Fruit fly (Drosophila melanogaster) whole organism, prepupa: ENCODE measurements around the gene Send1.

Experiments
- Blimp-1 ChIP-seq: fragments of 200-800 bp; sonication (Bioruptor generic); optimal IDR thresholded peaks from 3 replicates; lab custom pipeline; 2017; ENCODE audit warnings: missing biosample characterization, missing genetic modification characterization, mild to moderate bottlenecking, moderate library complexity, missing genetic modification reagents
- CG10669 ChIP-seq: fragments of 200-800 bp; sonication (Bioruptor generic); optimal IDR thresholded peaks from 3 replicates; lab custom pipeline; 2018; ENCODE audit warnings: missing biosample characterization, mild to moderate bottlenecking, missing genetic modification characterization, moderate library complexity
- CG11762 ChIP-seq: fragments of 200-800 bp; sonication (Bioruptor generic); optimal IDR thresholded peaks from 3 replicates; lab custom pipeline; 2016; ENCODE audit warnings: missing biosample characterization, missing genetic modification characterization; ENCODE audit not compliant: insufficient read depth
- CG11902 ChIP-seq: fragments of 200-800 bp; sonication (Bioruptor generic); optimal IDR thresholded peaks from 3 replicates; lab custom pipeline; 2016; ENCODE audit warnings: missing biosample characterization, missing genetic modification characterization
- CG15336 ChIP-seq: fragments of 200-800 bp; sonication (Bioruptor generic); IDR thresholded peaks from 2 replicates; pipeline ENCODE4 v1.3.6; 2022; ENCODE audit warnings: missing biosample characterization, missing genetic modification characterization
- CG16779 ChIP-seq: fragments of 200-800 bp; sonication (Bioruptor generic); optimal IDR thresholded peaks from 3 replicates; lab custom pipeline; 2017; ENCODE audit warnings: missing biosample characterization, mild to moderate bottlenecking, missing genetic modification characterization
- CG3032 ChIP-seq: fragments of 200-800 bp; optimal IDR thresholded peaks from 2 replicates; lab custom pipeline; 2019; ENCODE audit warnings: missing biosample characterization, mild to moderate bottlenecking, missing genetic modification characterization, moderate library complexity
- CG31627 ChIP-seq: fragments of 200-800 bp; sonication (Bioruptor generic); optimal IDR thresholded peaks from 3 replicates; lab custom pipeline; 2016; ENCODE audit warnings: missing biosample characterization, missing genetic modification characterization
- CG32006 ChIP-seq: fragments of 200-800 bp; sonication (Bioruptor generic); optimal IDR thresholded peaks from 3 replicates; lab custom pipeline; 2017; ENCODE audit warnings: missing biosample characterization, mild to moderate bottlenecking, missing genetic modification characterization
- CG34406 ChIP-seq: fragments of 200-800 bp; sonication (Bioruptor generic); optimal IDR thresholded peaks from 3 replicates; lab custom pipeline; 2016; ENCODE audit warnings: missing biosample characterization, missing genetic modification characterization
- CG4318 ChIP-seq: fragments of 200-800 bp; sonication (Bioruptor generic); optimal IDR thresholded peaks from 3 replicates; lab custom pipeline; 2017; ENCODE audit warnings: missing biosample characterization, mild to moderate bottlenecking, missing genetic modification characterization
- CG6163 ChIP-seq: fragments of 200-800 bp; sonication (Bioruptor generic); IDR thresholded peaks from 3 replicates; pipeline ENCODE4 v1.3.6; 2022; ENCODE audit warnings: missing biosample characterization, missing genetic modification characterization
- CG6792 ChIP-seq: fragments of 200-800 bp; sonication (Bioruptor generic); optimal IDR thresholded peaks from 3 replicates; lab custom pipeline; 2016; ENCODE audit warnings: missing biosample characterization, missing genetic modification characterization
- CG7368 ChIP-seq: fragments of 200-800 bp; sonication (Bioruptor generic); optimal IDR thresholded peaks from 3 replicates; lab custom pipeline; 2016; ENCODE audit warnings: missing biosample characterization, missing genetic modification characterization
- CG8119 ChIP-seq: fragments of 200-800 bp; sonication (Bioruptor generic); IDR thresholded peaks from 3 replicates; pipeline ENCODE4 v1.3.6; 2022; ENCODE audit warnings: missing biosample characterization, missing genetic modification characterization
- CG8319 ChIP-seq: fragments of 200-800 bp; sonication (Bioruptor generic); optimal IDR thresholded peaks from 3 replicates; lab custom pipeline; 2016; ENCODE audit warnings: missing biosample characterization, missing genetic modification characterization
- CG8632 ChIP-seq: fragments of 200-800 bp; sonication (Bioruptor generic); optimal IDR thresholded peaks from 3 replicates; lab custom pipeline; 2016; ENCODE audit warnings: missing biosample characterization, missing genetic modification characterization
- CG9139 ChIP-seq: fragments of 200-800 bp; sonication (Bioruptor generic); optimal IDR thresholded peaks from 3 replicates; lab custom pipeline; 2017; ENCODE audit warnings: missing biosample characterization, mild to moderate bottlenecking, missing genetic modification characterization
- Eip75B ChIP-seq: fragments of 200-800 bp; sonication (Bioruptor generic); optimal IDR thresholded peaks from 3 replicates; lab custom pipeline; 2016; ENCODE audit warnings: missing biosample characterization, missing genetic modification characterization
- Eip93F ChIP-seq: fragments of 200-800 bp; sonication (Bioruptor generic); optimal IDR thresholded peaks from 2 replicates; lab custom pipeline; 2016; ENCODE audit warnings: missing biosample characterization, mild to moderate bottlenecking, missing genetic modification characterization
- Ets96B ChIP-seq: fragments of 200-800 bp; optimal IDR thresholded peaks from 2 replicates; lab custom pipeline; 2019; ENCODE audit warnings: missing biosample characterization, mild to moderate bottlenecking, missing genetic modification characterization, moderate library complexity
- Hr38 ChIP-seq: sonication (Bioruptor generic); optimal IDR thresholded peaks from 2 replicates; lab custom pipeline; 2016; ENCODE audit warnings: missing biosample characterization, missing genetic modification characterization
- Hr4 ChIP-seq: fragments of 200-800 bp; sonication (Bioruptor generic); optimal IDR thresholded peaks from 3 replicates; lab custom pipeline; 2016; ENCODE audit warnings: missing biosample characterization, missing genetic modification characterization
- Lpt ChIP-seq: fragments of 200-800 bp; sonication (Bioruptor generic); optimal IDR thresholded peaks from 3 replicates; lab custom pipeline; 2016; ENCODE audit warnings: missing biosample characterization, missing genetic modification characterization
- Smox ChIP-seq: fragments of 200-800 bp; sonication (Bioruptor generic); optimal IDR thresholded peaks from 3 replicates; lab custom pipeline; 2016; ENCODE audit warnings: missing biosample characterization, missing genetic modification characterization
- Sox102F ChIP-seq: fragments of 200-800 bp; sonication (Bioruptor generic); optimal IDR thresholded peaks from 2 replicates; lab custom pipeline; 2016; ENCODE audit warnings: missing biosample characterization, mild to moderate bottlenecking, missing genetic modification characterization
- Sox15 ChIP-seq: fragments of 200-800 bp; sonication (Bioruptor generic); optimal IDR thresholded peaks from 3 replicates; lab custom pipeline; 2016; ENCODE audit warnings: missing biosample characterization, missing genetic modification characterization
- cyc ChIP-seq: fragments of 200-800 bp; sonication (Bioruptor generic); optimal IDR thresholded peaks from 3 replicates; lab custom pipeline; 2016; ENCODE audit warnings: missing biosample characterization, missing genetic modification characterization
- dac ChIP-seq: fragments of 200-800 bp; sonication (Bioruptor generic); optimal IDR thresholded peaks from 2 replicates; lab custom pipeline; 2017; ENCODE audit warnings: missing biosample characterization, mild to moderate bottlenecking, missing genetic modification characterization
- dsx ChIP-seq: fragments of 200-800 bp; optimal IDR thresholded peaks from 3 replicates; lab custom pipeline; 2019; ENCODE audit warnings: missing biosample characterization, mild to moderate bottlenecking, missing genetic modification characterization, moderate library complexity; ENCODE audit not compliant: poor library complexity, severe bottlenecking
- eg ChIP-seq: fragments of 200-800 bp; sonication (Bioruptor generic); IDR thresholded peaks from 3 replicates; pipeline ENCODE4 v1.3.6; 2022; ENCODE audit warnings: missing biosample characterization, missing genetic modification characterization
- esn ChIP-seq: fragments of 200-800 bp; sonication (Bioruptor generic); optimal IDR thresholded peaks from 2 replicates; lab custom pipeline; 2016; ENCODE audit warnings: missing biosample characterization, mild to moderate bottlenecking, missing genetic modification characterization, moderate library complexity
- fd59A ChIP-seq: fragments of 200-800 bp; sonication (Bioruptor generic); optimal IDR thresholded peaks from 2 replicates; lab custom pipeline; 2017; ENCODE audit warnings: missing biosample characterization, mild to moderate bottlenecking, missing genetic modification characterization, missing genetic modification reagents
- fd85E ChIP-seq: fragments of 200-800 bp; sonication (Bioruptor generic); optimal IDR thresholded peaks from 3 replicates; lab custom pipeline; 2016; ENCODE audit warnings: missing biosample characterization, missing genetic modification characterization
- net ChIP-seq: fragments of 200-800 bp; sonication (Bioruptor generic); optimal IDR thresholded peaks from 3 replicates; lab custom pipeline; 2016; ENCODE audit warnings: missing biosample characterization, missing genetic modification characterization
- pdm3 ChIP-seq: fragments of 200-800 bp; sonication (Bioruptor generic); optimal IDR thresholded peaks from 3 replicates; lab custom pipeline; 2016; ENCODE audit warnings: missing biosample characterization, missing genetic modification characterization
- salr ChIP-seq, 2 experiments: fragments of 200-800 bp; sonication (Bioruptor generic); optimal IDR thresholded peaks; 3 replicates each; lab custom pipeline; 2016 to 2018; ENCODE audit warnings: missing biosample characterization in 2 of 2, missing genetic modification characterization in 2 of 2, mild to moderate bottlenecking in 1 of 2
- spab ChIP-seq: fragments of 200-800 bp; sonication (Bioruptor generic); optimal IDR thresholded peaks from 2 replicates; lab custom pipeline; 2017; ENCODE audit warnings: missing biosample characterization, mild to moderate bottlenecking, missing genetic modification characterization, missing genetic modification reagents
- ss ChIP-seq, 2 experiments: fragments of 200-800 bp; sonication (Bioruptor generic); optimal IDR thresholded peaks; 2 replicates in 1 of 2; 3 replicates in 1 of 2; lab custom pipeline; 2017 to 2018; ENCODE audit warnings: mild to moderate bottlenecking in 2 of 2, missing biosample characterization in 2 of 2, missing genetic modification characterization in 2 of 2, moderate library complexity in 1 of 2
- svp ChIP-seq: fragments of 200-800 bp; sonication (Bioruptor generic); peaks from one replicate; lab custom pipeline; 2016; ENCODE audit warnings: missing biosample characterization, missing genetic modification characterization

Send1 gene

DNA sequence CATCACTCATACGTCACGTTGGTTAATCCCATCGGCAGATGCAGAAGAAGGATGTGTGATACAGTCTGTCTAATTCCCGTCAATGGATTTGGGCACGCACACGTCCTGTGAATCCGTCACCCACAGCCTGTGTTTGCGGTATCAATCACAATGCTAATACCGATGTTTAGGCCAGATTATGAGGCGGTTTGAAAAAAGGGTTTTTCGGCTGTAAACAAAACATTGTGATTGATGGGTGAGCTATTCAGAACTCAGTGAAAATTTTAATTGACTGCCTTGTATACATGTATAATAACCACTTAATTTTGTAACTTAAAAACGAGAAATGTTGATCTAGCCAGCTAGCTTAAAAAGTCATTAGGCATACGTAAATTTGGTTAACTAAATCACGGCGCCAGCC is 8.3 kb upstream of the Send1 start, which contains the start of gene CG4270:
TSS of gene CG4270 (plus strand) at position 301 of the 400 bp plus-strand sequence.
- no peak for TF ChIP-seq CG32006 (GFP tag; lab: Kevin White, UChicago)
- no peak for TF ChIP-seq CG11762 (GFP tag; lab: Kevin White, UChicago)
- no peak for TF ChIP-seq Eip93F (GFP tag; lab: Kevin White, UChicago)
- no peak for TF ChIP-seq net (GFP tag; lab: Kevin White, UChicago)
- no peak for TF ChIP-seq dac (GFP tag; lab: Kevin White, UChicago)

DNA sequence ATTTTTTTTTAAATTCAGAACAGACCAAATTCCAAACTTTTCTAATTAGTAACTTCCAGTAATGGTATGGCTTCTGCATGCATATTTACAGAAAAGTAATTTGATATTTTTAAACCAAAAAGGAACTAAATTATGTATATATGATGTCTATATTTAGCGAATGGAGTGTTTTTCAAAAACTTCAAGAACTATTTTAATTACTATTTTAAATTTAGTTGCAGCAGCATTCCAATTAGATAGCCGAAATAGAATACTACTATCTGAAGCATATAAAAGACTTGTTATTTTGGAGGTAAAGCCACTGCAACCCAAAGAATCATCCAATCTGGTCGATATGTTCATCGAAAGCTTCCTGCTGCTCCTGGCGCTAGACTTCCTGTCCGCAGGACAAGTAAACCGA is 2.1 kb downstream of the Send1 start, which contains the start of gene CG17234:
TSS of gene CG17234 (plus strand) at position 301 of the 400 bp plus-strand sequence.
- TF ChIP-seq CG8632 (GFP tag; lab: Kevin White, UChicago) (no peak), CG9139 (GFP tag; lab: Kevin White, UChicago) (no peak), CG6792 (GFP tag; lab: Kevin White, UChicago) (no peak), eg (GFP tag; lab: Robert Waterston, UW) (no peak)

DNA sequence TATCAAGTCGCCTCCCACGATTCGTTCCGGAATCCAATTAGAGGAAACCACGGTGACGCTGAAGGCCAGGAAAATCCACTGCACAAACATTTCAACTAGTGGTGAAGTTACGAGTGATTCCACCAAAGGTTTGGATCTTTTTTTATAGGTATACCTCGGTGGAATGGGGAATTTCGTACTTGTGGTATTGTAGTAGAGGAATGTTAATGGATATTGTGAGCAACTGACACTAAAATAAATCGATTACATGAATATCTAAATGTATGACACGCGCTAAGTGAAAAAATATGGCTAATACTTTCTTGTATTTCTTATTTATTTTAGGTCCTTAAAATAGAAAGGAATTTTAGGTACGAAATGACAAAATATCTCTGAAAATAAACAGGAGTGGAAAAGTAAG is 2.6 kb downstream of the Send1 start, which contains the start of gene CG17239:
TSS of gene CG17239 (minus strand) at position 101 of the 400 bp plus-strand sequence.
- TF ChIP-seq CG16779 (tag; lab: Kevin White, UChicago): no peak
- TF ChIP-seq dsx (GFP tag; lab: Kevin White, UChicago): no peak
- TF ChIP-seq salr (GFP tag; optimal IDR thresholded peaks at IDR 0.05; lab: Kevin White, UChicago): no peak
- TF ChIP-seq CG31627 (GFP tag; lab: Kevin White, UChicago): no peak
- TF ChIP-seq CG15336 (GFP tag; lab: Robert Waterston, UW): no peak
- no peak for TF ChIP-seq net (GFP tag; lab: Kevin White, UChicago)
- TF ChIP-seq CG6163 (GFP tag; lab: Robert Waterston, UW): no peak
- TF ChIP-seq Eip93F (GFP tag; lab: Kevin White, UChicago): no peak
- no peak for TF ChIP-seq dac (GFP tag; lab: Kevin White, UChicago)
- no peak for TF ChIP-seq CG8632 (GFP tag; lab: Kevin White, UChicago)
- TF ChIP-seq CG6792 (GFP tag; lab: Kevin White, UChicago): no peak
- no peak for TF ChIP-seq Blimp-1 (GFP tag; lab: Kevin White, UChicago)

DNA sequence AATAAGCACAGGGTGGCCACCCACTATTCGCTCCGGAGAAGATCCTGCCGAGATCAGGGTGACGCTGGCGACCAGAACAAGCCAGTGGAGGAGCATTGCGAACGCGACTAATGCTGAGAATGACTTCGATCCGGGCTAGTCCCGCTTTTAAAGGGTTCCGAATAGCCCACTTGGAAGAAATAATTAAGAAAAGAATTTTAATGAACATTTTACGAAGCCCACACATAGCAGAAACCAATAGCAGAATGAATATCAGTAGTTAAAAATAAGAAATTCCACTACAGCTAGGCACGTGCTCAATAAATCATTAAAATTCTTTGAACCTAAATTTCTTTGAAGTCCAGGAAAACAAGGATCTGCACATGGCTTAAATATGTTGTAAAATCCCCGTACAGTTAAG is 3.7 kb downstream of the Send1 start, which contains the start of gene Ser12:
TSS of gene Ser12 (minus strand) at position 101 of the 400 bp plus-strand sequence.
- no peak for TF ChIP-seq eg (GFP tag; lab: Robert Waterston, UW)
- TF ChIP-seq CG32006 (GFP tag; lab: Kevin White, UChicago): no peak
- TF ChIP-seq Hr38 (GFP tag; lab: Kevin White, UChicago): no peak

DNA sequence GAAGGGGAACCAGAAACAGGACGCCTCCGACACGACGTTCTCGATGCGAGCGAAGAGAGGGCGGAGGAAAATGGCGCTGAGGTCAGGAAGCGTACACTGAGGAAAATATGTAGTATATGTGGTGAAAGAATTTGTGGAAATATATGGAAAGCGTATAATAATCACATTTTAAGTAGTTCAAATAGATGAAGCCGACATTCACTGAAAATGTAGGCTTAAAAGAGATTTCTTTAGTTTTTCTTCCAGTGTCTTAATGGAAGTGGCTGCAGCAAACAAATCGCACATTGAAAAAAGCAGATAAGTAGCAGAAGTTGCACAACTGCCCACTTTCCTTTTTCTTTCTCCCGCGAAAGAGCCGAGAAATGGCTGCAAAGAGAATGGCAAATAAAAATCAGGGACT is 5.3 kb downstream of the Send1 start:
- TF ChIP-seq CG3032 (tag; lab: Kevin White, UChicago) (no peak), esn (GFP tag; lab: Kevin White, UChicago) (no peak), eg (GFP tag; lab: Robert Waterston, UW) (0 out of 3 replicates have a peak, but pooled peaks have one; percentile 25), Sox102F (GFP tag; lab: Kevin White, UChicago) (no peak), Lpt (no peak), ss (GFP tag; optimal IDR thresholded peaks at IDR 0.05; lab: Kevin White, UChicago) (no peak), CG6792 (GFP tag; lab: Kevin White, UChicago) (no peak), CG8119 (GFP tag; lab: Robert Waterston, UW) (0 out of 3 replicates have a peak, but pooled peaks have one; percentile 20), Hr38 (GFP tag; lab: Kevin White, UChicago) (peak; percentile 16), CG11902 (GFP tag; lab: Kevin White, UChicago) (no peak), Blimp-1 (GFP tag; lab: Kevin White, UChicago) (no peak), CG10669 (peak; percentile 5), fd85E (no peak), spab (GFP tag; lab: Kevin White, UChicago) (no peak), Smox (GFP tag; lab: Kevin White, UChicago) (no peak), Sox15 (no peak), Ets96B (no peak), CG8319 (GFP tag; lab: Kevin White, UChicago) (no peak), dac (GFP tag; lab: Kevin White, UChicago) (no peak), CG7368 (GFP tag; lab: Kevin White, UChicago) (no peak), dsx (GFP tag; lab: Kevin White, UChicago) (no peak), Hr4 (peak; percentile 21), CG34406 (no peak), Eip75B (peak; percentile 9), fd59A (GFP tag; lab: Kevin White, UChicago) (no peak), svp (GFP tag; lab: Kevin White, UChicago) (no peak), CG4318 (GFP tag; lab: Kevin White, UChicago) (no peak), pdm3 (GFP tag; lab: Kevin White, UChicago) (peak; percentile 22), CG32006 (GFP tag; lab: Kevin White, UChicago) (peak; percentile 17), cyc (no peak), CG9139 (GFP tag; lab: Kevin White, UChicago) (no peak)
